Worm (Caenorhabditis elegans): ENCODE data around the gene ins-9.

DNA sequence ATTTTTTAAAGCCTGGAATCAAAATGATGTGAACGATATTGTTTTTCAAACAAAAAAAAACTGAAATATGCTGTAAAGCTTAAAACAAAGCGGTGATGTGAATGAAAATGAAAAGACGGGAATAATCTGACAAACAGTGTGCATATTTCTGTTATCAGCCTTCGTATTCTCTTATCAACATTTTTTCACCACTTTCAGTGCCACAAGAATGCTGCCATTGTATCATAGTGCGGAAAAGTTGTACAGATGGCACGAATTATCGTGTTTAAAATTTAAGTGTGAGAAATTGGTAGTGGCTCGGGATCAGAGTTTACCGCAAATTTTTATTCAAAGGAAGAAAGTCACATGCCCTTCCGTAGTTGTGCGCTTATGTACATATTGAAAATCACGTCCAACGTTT, 42.0 kb downstream of the ins-9 start, which contains the start of gene ifd-1:
- TF ChIP-seq ceh-82 (tag; optimal IDR thresholded peaks at IDR 0.05) (no peak), elt-1 (tag; optimal IDR thresholded peaks at IDR 0.05) (no peak), ama-1 (optimal IDR thresholded peaks at IDR 0.05) (no peak), unc-55 (GFP tag; optimal IDR thresholded peaks at IDR 0.05) (no peak), nhr-6 (tag; optimal IDR thresholded peaks at IDR 0.05) (no peak), mdl-1 (tag; optimal IDR thresholded peaks at IDR 0.05) (no peak), nhr-237 (tag; optimal IDR thresholded peaks at IDR 0.05) (no peak), aly-2 (tag; optimal IDR thresholded peaks at IDR 0.05) (no peak), nhr-11 (tag; optimal IDR thresholded peaks at IDR 0.05) (no peak), unc-62 (GFP tag; optimal IDR thresholded peaks at IDR 0.05) (no peak), nhr-77 (tag; optimal IDR thresholded peaks at IDR 0.05) (no peak), skn-1 (tag; optimal IDR thresholded peaks at IDR 0.05) (no peak)

Measured in whole organism, L2 larva.